Worm (Caenorhabditis elegans): ENCODE measurements around the gene C54D10.3.

C54D10.3 gene

ce11 chrV:12449902-12450301, 31.5 kb downstream of the C54D10.3 start, which contains the start of gene C54D10.10:
Gene C54D10.10, minus strand, starts transcription at chrV:12450002.
- no peak for TF ChIP-seq unc-62 (GFP tag; optimal IDR thresholded peaks at IDR 0.05)

ce11 chrV:12450441-12450840, 32.0 kb downstream of the C54D10.3 start, which contains the start of gene F28C1.1:
Gene F28C1.1, plus strand, starts transcription at chrV:12450805.
- no peak for TF ChIP-seq unc-62 (GFP tag; optimal IDR thresholded peaks at IDR 0.05)

- no peak for TF ChIP-seq unc-62 (GFP tag; optimal IDR thresholded peaks at IDR 0.05)
These were observed 37.3 kb downstream of the C54D10.3 start for ce11 chrV:12455695-12456094.

ce11 chrV:12460583-12460982, 42.2 kb downstream of the C54D10.3 start:
- no peak for TF ChIP-seq unc-62 (GFP tag; optimal IDR thresholded peaks at IDR 0.05)

ce11 chrV:12462908-12463307, 44.5 kb downstream of the C54D10.3 start, which contains the start of gene egl-10:
Gene egl-10, minus strand, starts transcription at chrV:12463008.
- no peak for TF ChIP-seq unc-62 (GFP tag; optimal IDR thresholded peaks at IDR 0.05)

- TF ChIP-seq unc-62 (GFP tag; optimal IDR thresholded peaks at IDR 0.05) = no peak
These were observed 47.0 kb downstream of the C54D10.3 start for ce11 chrV:12465399-12465798.

- TF ChIP-seq unc-62 (GFP tag; optimal IDR thresholded peaks at IDR 0.05) = no peak
These were observed 48.3 kb downstream of the C54D10.3 start for ce11 chrV:12466653-12467052.

ce11 chrV:12467755-12468154, 49.4 kb downstream of the C54D10.3 start:
- TF ChIP-seq unc-62 (GFP tag; optimal IDR thresholded peaks at IDR 0.05) = no peak

ce11 chrV:12468363-12468762, 50.0 kb downstream of the C54D10.3 start, which contains the start of gene F28C1.3:
Gene F28C1.3, plus strand, starts transcription at chrV:12468663.
- no peak for TF ChIP-seq unc-62 (GFP tag; optimal IDR thresholded peaks at IDR 0.05)
